Fruit fly (Drosophila melanogaster) Kc167 (cell line): ENCODE results near the gene Osi10b.

Experiments used
- Myc ChIP-seq: fragments of >200 bp; optimal IDR thresholded peaks from 2 replicates; lab custom pipeline; 2017; ENCODE audit warnings: missing external identifiers
- Sin3A ChIP-seq: fragments of >200 bp; optimal IDR thresholded peaks from 2 replicates; lab custom pipeline; 2018; ENCODE audit warnings: missing external identifiers
- h ChIP-seq: fragments of >200 bp; optimal IDR thresholded peaks from 3 replicates; lab custom pipeline; 2018; ENCODE audit warnings: missing external identifiers
- insv ChIP-seq: fragments of >200 bp; optimal IDR thresholded peaks from 3 replicates; lab custom pipeline; 2018; ENCODE audit warnings: missing external identifiers
- psq ChIP-seq: fragments of >200 bp; optimal IDR thresholded peaks from 2 replicates; lab custom pipeline; 2017; ENCODE audit warnings: missing external identifiers
- ttk ChIP-seq: sonication (Bioruptor generic); optimal IDR thresholded peaks from 2 replicates; lab custom pipeline; 2017; ENCODE audit warnings: missing external identifiers

The Osi10b gene

dm6 chr3R:6244035-6244434, 22.0 kb upstream of the Osi10b start:
- no peak for TF ChIP-seq Myc (lab: Kevin White, UChicago)
- no peak for TF ChIP-seq insv (lab: Kevin White, UChicago)
- no peak for TF ChIP-seq Sin3A
- no peak for TF ChIP-seq psq
- TF ChIP-seq ttk (lab: Kevin White, UChicago) = no peak
- no peak for TF ChIP-seq h (lab: Kevin White, UChicago)

- no peak for TF ChIP-seq Myc (lab: Kevin White, UChicago)
- TF ChIP-seq h (lab: Kevin White, UChicago) = no peak
- TF ChIP-seq insv (lab: Kevin White, UChicago) = no peak
- no peak for TF ChIP-seq Sin3A
- no peak for TF ChIP-seq ttk (lab: Kevin White, UChicago)
Observed at dm6 chr3R:6244986-6245385, 21.0 kb upstream of the Osi10b start.

- TF ChIP-seq insv (lab: Kevin White, UChicago) (no peak), Myc (lab: Kevin White, UChicago) (no peak), h (lab: Kevin White, UChicago) (no peak), psq (no peak), ttk (lab: Kevin White, UChicago) (no peak), Sin3A (no peak)
Observed at dm6 chr3R:6248694-6249093, 17.3 kb upstream of the Osi10b start, which contains the start of gene Osi7. TSS of gene Osi7 (plus strand) at chr3R:6248994.

- TF ChIP-seq insv (lab: Kevin White, UChicago) = no peak
- no peak for TF ChIP-seq Myc (lab: Kevin White, UChicago)
- TF ChIP-seq psq = no peak
- no peak for TF ChIP-seq h (lab: Kevin White, UChicago)
- no peak for TF ChIP-seq Sin3A
- TF ChIP-seq ttk (lab: Kevin White, UChicago) = no peak
Observed at dm6 chr3R:6252809-6253208, 13.2 kb upstream of the Osi10b start.

dm6 chr3R:6254438-6254837, 11.6 kb upstream of the Osi10b start:
- TF ChIP-seq psq = no peak
- no peak for TF ChIP-seq h (lab: Kevin White, UChicago)
- TF ChIP-seq insv (lab: Kevin White, UChicago) = no peak
- TF ChIP-seq ttk (lab: Kevin White, UChicago) = no peak

- TF ChIP-seq insv (lab: Kevin White, UChicago) = no peak
- TF ChIP-seq psq = no peak
- TF ChIP-seq ttk (lab: Kevin White, UChicago) = no peak
- no peak for TF ChIP-seq Myc (lab: Kevin White, UChicago)
- TF ChIP-seq Sin3A = no peak
- TF ChIP-seq h (lab: Kevin White, UChicago) = no peak
Observed at dm6 chr3R:6254875-6255274, 11.1 kb upstream of the Osi10b start, which contains the start of gene Osi8. TSS of gene Osi8 (plus strand) at chr3R:6255175.

dm6 chr3R:6259837-6260236, 6.2 kb upstream of the Osi10b start, which contains the start of gene Osi9:
TSS of gene Osi9 (plus strand) at chr3R:6260211.
- TF ChIP-seq ttk (lab: Kevin White, UChicago) (no peak), insv (lab: Kevin White, UChicago) (no peak), Sin3A (no peak), h (lab: Kevin White, UChicago) (no peak), Myc (lab: Kevin White, UChicago) (no peak), psq (no peak)

dm6 chr3R:6263658-6264057, 2.3 kb upstream of the Osi10b start, which contains the start of gene Osi10a:
TSS of gene Osi10a (plus strand) at chr3R:6263958.
- no peak for TF ChIP-seq h (lab: Kevin White, UChicago)
- no peak for TF ChIP-seq ttk (lab: Kevin White, UChicago)
- TF ChIP-seq Myc (lab: Kevin White, UChicago) = no peak
- no peak for TF ChIP-seq insv (lab: Kevin White, UChicago)
- no peak for TF ChIP-seq Sin3A
- TF ChIP-seq psq = no peak

dm6 chr3R:6268657-6269056, 2.7 kb downstream of the Osi10b start, which contains the start of gene Osi11:
TSS of gene Osi11 (minus strand) at chr3R:6268757.
- TF ChIP-seq psq (no peak), insv (lab: Kevin White, UChicago) (no peak), Myc (lab: Kevin White, UChicago) (no peak), h (lab: Kevin White, UChicago) (no peak), ttk (lab: Kevin White, UChicago) (no peak), Sin3A (no peak)

dm6 chr3R:6269986-6270385, 4.0 kb downstream of the Osi10b start:
- TF ChIP-seq Myc (lab: Kevin White, UChicago) = no peak
- TF ChIP-seq h (lab: Kevin White, UChicago) = no peak
- TF ChIP-seq Sin3A = no peak
- TF ChIP-seq psq = no peak
- TF ChIP-seq ttk (lab: Kevin White, UChicago) = no peak
- TF ChIP-seq insv (lab: Kevin White, UChicago) = no peak

dm6 chr3R:6278231-6278630, 12.2 kb downstream of the Osi10b start, which contains the start of gene Osi12:
TSS of gene Osi12 (plus strand) at chr3R:6278531.
- no peak for TF ChIP-seq Myc (lab: Kevin White, UChicago)
- TF ChIP-seq Sin3A = no peak
- no peak for TF ChIP-seq ttk (lab: Kevin White, UChicago)
- no peak for TF ChIP-seq psq
- TF ChIP-seq h (lab: Kevin White, UChicago) = no peak
- no peak for TF ChIP-seq insv (lab: Kevin White, UChicago)

dm6 chr3R:6285100-6285499, 19.1 kb downstream of the Osi10b start, which contains the start of gene CG15597:
TSS of gene CG15597 (minus strand) at chr3R:6285200.
- TF ChIP-seq h (lab: Kevin White, UChicago) (no peak), ttk (lab: Kevin White, UChicago) (no peak)

dm6 chr3R:6287433-6287832, 21.4 kb downstream of the Osi10b start, which contains the start of gene CG15594:
TSS of gene CG15594 (plus strand) at chr3R:6287733.
- no peak for TF ChIP-seq h (lab: Kevin White, UChicago)
- TF ChIP-seq psq = no peak
- TF ChIP-seq insv (lab: Kevin White, UChicago) = no peak
- TF ChIP-seq Myc (lab: Kevin White, UChicago) = no peak
- TF ChIP-seq Sin3A = no peak
- TF ChIP-seq ttk (lab: Kevin White, UChicago) = no peak
